Worm (Caenorhabditis elegans) whole organism, late embryonic: ENCODE results near the gene ZC53.2.
A peak's percentile ranks its signal among the peaks of the same experiment; 100 is the strongest.

Experiments
- C08G9.2 ChIP-seq: sonication (generic microtip); optimal IDR thresholded peaks from 2 replicates; lab custom pipeline; 2016; ENCODE audit warnings: mild to moderate bottlenecking, missing genetic modification characterization, moderate library complexity, missing compliant biosample characterization
- F13H6.1 ChIP-seq: sonication (generic microtip); optimal IDR thresholded peaks from 2 replicates; lab custom pipeline; 2016; ENCODE audit warnings: missing genetic modification characterization, missing compliant biosample characterization
- ama-1 ChIP-seq: fragments of 150-350 bp; optimal IDR thresholded peaks from 2 replicates; lab custom pipeline; 2014
- ceh-14 ChIP-seq: sonication (generic microtip); optimal IDR thresholded peaks from 2 replicates; lab custom pipeline; 2016; ENCODE audit warnings: missing genotype, missing genetic modification characterization, missing compliant biosample characterization
- ceh-18 ChIP-seq: sonication (generic microtip); optimal IDR thresholded peaks from 2 replicates; lab custom pipeline; 2016; ENCODE audit warnings: missing genetic modification characterization, missing compliant biosample characterization
- ceh-22 ChIP-seq: sonication (generic microtip); optimal IDR thresholded peaks from 2 replicates; lab custom pipeline; 2017; ENCODE audit warnings: missing biosample characterization, missing genetic modification characterization
- ceh-24 ChIP-seq: sonication (generic microtip); optimal IDR thresholded peaks from 2 replicates; lab custom pipeline; 2016; ENCODE audit warnings: mild to moderate bottlenecking, missing genetic modification characterization, missing compliant biosample characterization
- ceh-30 ChIP-seq: fragments of 150-350 bp; optimal IDR thresholded peaks from 2 replicates; lab custom pipeline; 2014; ENCODE audit warnings: missing biosample characterization, missing genetic modification characterization
- ceh-31 ChIP-seq: sonication (generic microtip); optimal IDR thresholded peaks from 2 replicates; lab custom pipeline; 2016; ENCODE audit warnings: missing genetic modification characterization, missing compliant biosample characterization
- ceh-34 ChIP-seq: sonication (generic microtip); optimal IDR thresholded peaks from 2 replicates; lab custom pipeline; 2016; ENCODE audit warnings: mild to moderate bottlenecking, missing genetic modification characterization, missing compliant biosample characterization
- ceh-45 ChIP-seq: fragments of 200-800 bp; sonication (Bioruptor generic); IDR thresholded peaks from 2 replicates; pipeline ENCODE4 v1.3.6; 2022; ENCODE audit warnings: missing genetic modification reagents, missing genetic modification characterization, missing compliant biosample characterization
- ceh-48 ChIP-seq: sonication (generic microtip); optimal IDR thresholded peaks from 2 replicates; lab custom pipeline; 2016; ENCODE audit warnings: missing genetic modification characterization, inconsistent platforms, missing compliant biosample characterization
- ceh-6 ChIP-seq: fragments of 200-800 bp; sonication (Bioruptor generic); optimal IDR thresholded peaks from 2 replicates; lab custom pipeline; 2018; ENCODE audit warnings: mild to moderate bottlenecking, missing genetic modification characterization, missing compliant biosample characterization
- ceh-9 ChIP-seq: sonication (generic microtip); optimal IDR thresholded peaks from 2 replicates; lab custom pipeline; 2016; ENCODE audit warnings: mild to moderate bottlenecking, missing genetic modification characterization, inconsistent platforms, missing compliant biosample characterization
- elt-2 ChIP-seq: sonication (generic microtip); optimal IDR thresholded peaks from 2 replicates; lab custom pipeline; 2016; ENCODE audit warnings: missing genetic modification reagents, missing genetic modification characterization, missing compliant biosample characterization
- eyg-1 ChIP-seq: sonication (generic microtip); optimal IDR thresholded peaks from 2 replicates; lab custom pipeline; 2016; ENCODE audit warnings: missing genotype, missing genetic modification characterization, missing compliant biosample characterization
- fax-1 ChIP-seq: sonication (generic microtip); optimal IDR thresholded peaks from 2 replicates; lab custom pipeline; 2016; ENCODE audit warnings: missing genotype, missing genetic modification characterization, missing compliant biosample characterization
- fkh-6 ChIP-seq: sonication (generic microtip); optimal IDR thresholded peaks from 2 replicates; lab custom pipeline; 2016; ENCODE audit warnings: missing genetic modification characterization, missing compliant biosample characterization
- gmeb-2 ChIP-seq: sonication (generic microtip); optimal IDR thresholded peaks from 2 replicates; lab custom pipeline; 2016; ENCODE audit warnings: missing genetic modification characterization, inconsistent platforms, missing compliant biosample characterization
- hlh-13 ChIP-seq: fragments of 200-800 bp; sonication (Bioruptor generic); optimal IDR thresholded peaks from 2 replicates; lab custom pipeline; 2018; ENCODE audit warnings: mild to moderate bottlenecking, missing genetic modification characterization, missing compliant biosample characterization
- hlh-15 ChIP-seq: sonication (generic microtip); optimal IDR thresholded peaks from 2 replicates; lab custom pipeline; 2016; ENCODE audit warnings: missing genetic modification characterization, missing compliant biosample characterization
- hlh-8 ChIP-seq: sonication (generic microtip); optimal IDR thresholded peaks from 2 replicates; lab custom pipeline; 2016; ENCODE audit warnings: missing genotype, missing genetic modification characterization, missing compliant biosample characterization
- lim-6 ChIP-seq: sonication (generic microtip); optimal IDR thresholded peaks from 2 replicates; lab custom pipeline; 2016; ENCODE audit warnings: missing genetic modification characterization, missing compliant biosample characterization
- madf-2 ChIP-seq: sonication (generic microtip); optimal IDR thresholded peaks from 2 replicates; lab custom pipeline; 2017; ENCODE audit warnings: missing genetic modification characterization, missing compliant biosample characterization
- nfya-1 ChIP-seq: sonication (generic microtip); optimal IDR thresholded peaks from 2 replicates; lab custom pipeline; 2017; ENCODE audit warnings: missing genetic modification characterization, mild to moderate bottlenecking, missing compliant biosample characterization, antibody characterized with exemption, moderate library complexity
- pag-3 ChIP-seq: sonication (generic microtip); optimal IDR thresholded peaks from 2 replicates; lab custom pipeline; 2016; ENCODE audit warnings: missing compliant biosample characterization, missing genetic modification characterization, borderline replicate concordance
- pax-1 ChIP-seq: fragments of 150-350 bp; optimal IDR thresholded peaks from 2 replicates; lab custom pipeline; 2014; ENCODE audit warnings: missing biosample characterization, missing genetic modification characterization
- pqm-1 ChIP-seq: sonication (generic microtip); optimal IDR thresholded peaks from 2 replicates; lab custom pipeline; 2016; ENCODE audit warnings: missing genetic modification characterization, missing compliant biosample characterization
- pros-1 ChIP-seq: fragments of 150-350 bp; optimal IDR thresholded peaks from 2 replicates; lab custom pipeline; 2014; ENCODE audit warnings: missing biosample characterization, missing genetic modification reagents, missing genetic modification characterization
- ref-2 ChIP-seq: sonication (generic microtip); optimal IDR thresholded peaks from 2 replicates; lab custom pipeline; 2016; ENCODE audit warnings: missing genetic modification characterization, missing compliant biosample characterization
- sdc-2 ChIP-seq: sonication (generic microtip); optimal IDR thresholded peaks from 2 replicates; lab custom pipeline; 2016; ENCODE audit warnings: missing genotype, missing genetic modification characterization, missing compliant biosample characterization
- sox-4 ChIP-seq: sonication (generic microtip); optimal IDR thresholded peaks from 2 replicates; lab custom pipeline; 2017; ENCODE audit warnings: mild to moderate bottlenecking, missing genetic modification characterization, inconsistent platforms, missing compliant biosample characterization
- syd-9 ChIP-seq: sonication (generic microtip); optimal IDR thresholded peaks from 2 replicates; lab custom pipeline; 2016; ENCODE audit warnings: mild to moderate bottlenecking, missing genetic modification characterization, moderate library complexity, missing compliant biosample characterization
- unc-3 ChIP-seq, 2 experiments: fragments of 200-800 bp in 1 of 2; sonication (Bioruptor generic) in 1 of 2; sonication (generic microtip) in 1 of 2; conservative IDR thresholded peaks in 1 of 2; optimal IDR thresholded peaks in 1 of 2; 2 replicates each; pipeline versions ENCODE4 v1.3.6 to Lab custom; 2016 to 2022; ENCODE audit warnings: missing compliant biosample characterization in 2 of 2, missing genetic modification characterization in 2 of 2, missing genetic modification reagents in 1 of 2
- zip-5 ChIP-seq: sonication (generic microtip); optimal IDR thresholded peaks from 2 replicates; lab custom pipeline; 2016; ENCODE audit warnings: missing genetic modification characterization, missing compliant biosample characterization
- ztf-16 ChIP-seq: sonication (generic microtip); optimal IDR thresholded peaks from 2 replicates; lab custom pipeline; 2017; ENCODE audit warnings: missing genetic modification characterization, missing compliant biosample characterization

ZC53.2 gene

DNA sequence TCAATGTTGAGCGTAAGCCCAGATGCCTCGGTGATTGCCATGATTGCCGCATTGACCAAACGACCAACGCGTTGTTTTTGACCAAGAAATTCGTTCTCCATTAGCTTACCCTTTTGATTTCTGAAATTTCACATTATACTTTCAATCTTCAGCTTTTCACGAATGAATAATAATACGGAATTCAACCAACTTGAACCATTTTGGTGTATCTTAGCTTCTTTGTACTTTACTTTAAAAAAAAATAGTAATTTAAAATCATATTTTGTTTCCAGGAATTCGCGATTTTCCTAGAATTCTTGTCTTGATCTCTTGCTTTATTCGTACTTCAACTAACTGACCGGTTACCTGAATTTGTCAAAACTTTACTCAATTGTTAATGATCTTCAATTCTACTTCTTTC is at the start of gene ZC53.2:
TSS of gene ZC53.2 (minus strand) at position 101 of the 400 bp plus-strand sequence.
- TF ChIP-seq ceh-24 (tag; lab: Kevin White, UChicago) (no peak), lim-6 (tag; lab: Kevin White, UChicago) (no peak), madf-2 (no peak), ceh-34 (tag; lab: Kevin White, UChicago) (no peak), ceh-45 (GFP tag; lab: Robert Waterston, UW) (no peak), zip-5 (tag; lab: Kevin White, UChicago) (no peak), fax-1 (tag; lab: Kevin White, UChicago) (no peak), F13H6.1 (tag; lab: Kevin White, UChicago) (no peak), ceh-48 (tag; lab: Kevin White, UChicago) (no peak), hlh-13 (no peak), ceh-31 (no peak), ref-2 (tag; lab: Kevin White, UChicago) (no peak), unc-3 (GFP tag; conservative IDR thresholded peaks at IDR 0.05; lab: Robert Waterston, UW) (no peak), unc-3 (tag; optimal IDR thresholded peaks at IDR 0.05; lab: Kevin White, UChicago) (no peak), ceh-22 (tag; lab: Kevin White, UChicago) (no peak)

- no peak for TF ChIP-seq pros-1 (tag; lab: Kevin White, UChicago)
- TF ChIP-seq ceh-18: no peak
- no peak for TF ChIP-seq pax-1 (tag; lab: Kevin White, UChicago)
Observed at ce11 chrX:1972766-1973165, 48.7 kb upstream of the ZC53.2 start.

- no peak for TF ChIP-seq hlh-13
- TF ChIP-seq C08G9.2 (tag; lab: Kevin White, UChicago): no peak
- TF ChIP-seq ceh-6 (GFP tag; lab: Kevin White, UChicago): no peak
- no peak for TF ChIP-seq nfya-1 (tag; lab: Kevin White, UChicago)
- TF ChIP-seq syd-9: no peak
- TF ChIP-seq pqm-1: no peak
- no peak for TF ChIP-seq hlh-15 (tag; lab: Kevin White, UChicago)
- TF ChIP-seq sox-4: no peak
- TF ChIP-seq hlh-8 (tag; lab: Kevin White, UChicago): no peak
- no peak for TF ChIP-seq ztf-16 (tag; lab: Kevin White, UChicago)
Observed at ce11 chrX:1971647-1972046, 47.6 kb upstream of the ZC53.2 start.

DNA sequence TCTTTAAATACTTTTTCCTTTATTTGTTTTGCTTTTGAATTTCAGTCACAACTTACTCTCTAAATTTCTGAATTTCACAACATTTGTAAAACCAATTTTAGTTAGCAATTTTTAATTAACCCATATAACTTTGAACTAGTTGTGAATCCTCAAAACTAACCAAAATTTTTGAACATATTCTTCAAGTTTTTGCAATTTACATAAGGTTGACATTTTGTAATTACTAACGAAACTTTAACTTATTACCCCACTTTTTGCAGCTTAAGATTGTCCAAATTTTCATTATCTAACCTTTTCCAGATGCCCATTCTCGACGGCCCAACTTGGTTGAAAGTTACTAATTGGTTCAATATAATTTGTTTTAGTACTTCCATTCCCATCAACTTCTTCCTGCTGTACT is 45.5 kb upstream of the ZC53.2 start, which contains the start of gene str-79:
TSS of gene str-79 (plus strand) at position 301 of the 400 bp plus-strand sequence.
- TF ChIP-seq eyg-1 (tag; lab: Kevin White, UChicago) (no peak), ref-2 (tag; lab: Kevin White, UChicago) (no peak), lim-6 (tag; lab: Kevin White, UChicago) (no peak), ceh-24 (tag; lab: Kevin White, UChicago) (no peak), ceh-48 (tag; lab: Kevin White, UChicago) (no peak), elt-2 (tag; lab: Kevin White, UChicago) (no peak), hlh-15 (tag; lab: Kevin White, UChicago) (no peak), fkh-6 (no peak), ceh-22 (tag; lab: Kevin White, UChicago) (no peak)
- TF ChIP-seq, all 69 proteins: peak for 0

- TF ChIP-seq sdc-2 (tag; lab: Kevin White, UChicago): peak; percentile 77
- TF ChIP-seq fax-1 (tag; lab: Kevin White, UChicago): no peak
- peak; percentile 30 for TF ChIP-seq nfya-1 (tag; lab: Kevin White, UChicago)
Observed at ce11 chrX:1964828-1965227, 40.8 kb upstream of the ZC53.2 start.

- TF ChIP-seq unc-3 (GFP tag; conservative IDR thresholded peaks at IDR 0.05; lab: Robert Waterston, UW) (no peak), unc-3 (tag; optimal IDR thresholded peaks at IDR 0.05; lab: Kevin White, UChicago) (no peak), ceh-14 (no peak), hlh-8 (tag; lab: Kevin White, UChicago) (no peak), eyg-1 (tag; lab: Kevin White, UChicago) (no peak), gmeb-2 (tag; lab: Kevin White, UChicago) (no peak), pax-1 (tag; lab: Kevin White, UChicago) (no peak), fkh-6 (no peak), ama-1 (lab: Kevin White, UChicago) (no peak), madf-2 (no peak), ceh-31 (no peak), pag-3 (tag; lab: Kevin White, UChicago) (no peak), ztf-16 (tag; lab: Kevin White, UChicago) (no peak), ceh-9 (tag; lab: Kevin White, UChicago) (no peak), ceh-18 (no peak), ceh-45 (GFP tag; lab: Robert Waterston, UW) (no peak), ceh-30 (tag; lab: Kevin White, UChicago) (no peak), hlh-13 (no peak)
- TF ChIP-seq, all 69 proteins: peak for 0
Observed at ce11 chrX:1964411-1964810, 40.4 kb upstream of the ZC53.2 start.
